Worm (Caenorhabditis elegans) whole organism, L4 larva: ENCODE data around the gene str-153.

Experiments used
- ama-1 ChIP-seq: fragments of 150-350 bp; optimal IDR thresholded peaks from 2 replicates; lab custom pipeline; 2014; ENCODE audit warnings: inconsistent platforms, mixed read lengths
- dpl-1 ChIP-seq: fragments of 150-350 bp; optimal IDR thresholded peaks from 2 replicates; lab custom pipeline; 2014; ENCODE audit warnings: missing biosample characterization, missing genetic modification reagents, missing genetic modification characterization
- fkh-10 ChIP-seq: fragments of 150-350 bp; optimal IDR thresholded peaks from 2 replicates; lab custom pipeline; 2014; ENCODE audit warnings: missing biosample characterization, missing genetic modification reagents, missing genetic modification characterization
- lin-13 ChIP-seq: fragments of 150-350 bp; optimal IDR thresholded peaks from 2 replicates; lab custom pipeline; 2014; ENCODE audit warnings: missing biosample characterization, missing genetic modification reagents, missing genetic modification characterization
- mep-1 ChIP-seq: fragments of 150-350 bp; sonication (generic microtip); optimal IDR thresholded peaks from 3 replicates; lab custom pipeline; 2014; ENCODE audit warnings: missing biosample characterization, missing genetic modification characterization
- rbr-2 ChIP-seq: sonication (generic microtip); optimal IDR thresholded peaks from 2 replicates; lab custom pipeline; 2016; ENCODE audit warnings: missing genotype, missing genetic modification characterization, missing compliant biosample characterization

- TF ChIP-seq mep-1 (tag; lab: Kevin White, UChicago): no peak
- TF ChIP-seq rbr-2: no peak
- TF ChIP-seq fkh-10 (GFP tag; lab: Kevin White, UChicago): no peak
- no peak for TF ChIP-seq ama-1 (lab: Kevin White, UChicago)
- no peak for TF ChIP-seq lin-13 (GFP tag; lab: Kevin White, UChicago)
- no peak for TF ChIP-seq dpl-1 (GFP tag; lab: Kevin White, UChicago)
These were observed 46.9 kb upstream of the str-153 start, which contains the start of gene T08B6.1 for ce11 chrIV:4887258-4887657.
